Fruit fly (Drosophila melanogaster) whole organism, embryonic: ENCODE data around the gene CG33120.
A peak's percentile ranks its signal among the peaks of the same experiment; 100 is the strongest.

Experiments used
- ATbp ChIP-seq: fragments of 200-800 bp; sonication (Bioruptor generic); optimal IDR thresholded peaks from 2 replicates; lab custom pipeline; 2017; ENCODE audit warnings: missing biosample characterization, mild to moderate bottlenecking, missing genetic modification characterization, missing genetic modification reagents
- CG10267 ChIP-seq: fragments of 200-800 bp; sonication (Bioruptor generic); optimal IDR thresholded peaks from 2 replicates; lab custom pipeline; 2018; ENCODE audit warnings: missing biosample characterization, mild to moderate bottlenecking, missing genetic modification characterization, moderate library complexity
- CG10274 ChIP-seq: fragments of 200-800 bp; sonication (Bioruptor generic); optimal IDR thresholded peaks from 3 replicates; lab custom pipeline; 2017; ENCODE audit warnings: missing biosample characterization, mild to moderate bottlenecking, missing genetic modification characterization
- CG10543 ChIP-seq: fragments of 200-800 bp; sonication (Bioruptor generic); optimal IDR thresholded peaks from 3 replicates; lab custom pipeline; 2017; ENCODE audit warnings: missing biosample characterization, mild to moderate bottlenecking, missing genetic modification characterization, moderate library complexity
- CG12236 ChIP-seq: fragments of 200-800 bp; sonication (Bioruptor generic); optimal IDR thresholded peaks from 2 replicates; lab custom pipeline; 2016; ENCODE audit warnings: missing biosample characterization, missing genetic modification characterization
- CG13123 ChIP-seq: fragments of 200-800 bp; sonication (Bioruptor generic); optimal IDR thresholded peaks from 2 replicates; lab custom pipeline; 2016; ENCODE audit warnings: missing biosample characterization, missing genetic modification characterization
- CG16779 ChIP-seq: fragments of 200-800 bp; sonication (Bioruptor generic); IDR thresholded peaks from 2 replicates; pipeline ENCODE4 v1.3.6; 2022; ENCODE audit warnings: missing biosample characterization, missing genetic modification characterization
- CG16863 ChIP-seq: fragments of 200-800 bp; sonication (Bioruptor generic); optimal IDR thresholded peaks from 3 replicates; lab custom pipeline; 2016; ENCODE audit warnings: missing biosample characterization, missing genetic modification characterization
- CG18011 ChIP-seq: fragments of 200-800 bp; sonication (Bioruptor generic); optimal IDR thresholded peaks from 2 replicates; lab custom pipeline; 2017; ENCODE audit warnings: missing biosample characterization, missing genetic modification characterization, mild to moderate bottlenecking, moderate library complexity, missing genotype
- CG18262 ChIP-seq: fragments of 200-800 bp; optimal IDR thresholded peaks from 3 replicates; lab custom pipeline; 2019; ENCODE audit warnings: missing biosample characterization, mild to moderate bottlenecking, missing genetic modification characterization, moderate library complexity
- CG2202 ChIP-seq: fragments of 200-800 bp; sonication (Bioruptor generic); optimal IDR thresholded peaks from 2 replicates; lab custom pipeline; 2018; ENCODE audit warnings: missing biosample characterization, mild to moderate bottlenecking, missing genetic modification characterization
- CG3065 ChIP-seq: fragments of 200-800 bp; sonication (Bioruptor generic); optimal IDR thresholded peaks from 2 replicates; lab custom pipeline; 2016; ENCODE audit warnings: missing biosample characterization, missing genetic modification characterization
- CG31224 ChIP-seq: fragments of 200-800 bp; sonication (Bioruptor generic); IDR thresholded peaks from 2 replicates; pipeline ENCODE4 v1.3.6; 2022; ENCODE audit warnings: missing biosample characterization, missing genetic modification characterization
- CG33557 ChIP-seq: fragments of 200-800 bp; sonication (Bioruptor generic); optimal IDR thresholded peaks from 2 replicates; lab custom pipeline; 2019; ENCODE audit warnings: missing biosample characterization, mild to moderate bottlenecking, missing genetic modification characterization, moderate library complexity
- CG3995 ChIP-seq: fragments of 200-800 bp; sonication (Bioruptor generic); optimal IDR thresholded peaks from 3 replicates; lab custom pipeline; 2016; ENCODE audit warnings: missing biosample characterization, missing genetic modification characterization
- CG4424 ChIP-seq: fragments of 200-800 bp; sonication (Bioruptor generic); optimal IDR thresholded peaks from 3 replicates; lab custom pipeline; 2016; ENCODE audit warnings: missing biosample characterization, missing genetic modification characterization
- CG4707 ChIP-seq: fragments of 200-800 bp; sonication (Bioruptor generic); optimal IDR thresholded peaks from 2 replicates; lab custom pipeline; 2018; ENCODE audit warnings: missing biosample characterization, mild to moderate bottlenecking, missing genetic modification characterization, moderate library complexity
- CG4820 ChIP-seq: fragments of 200-800 bp; sonication (Bioruptor generic); optimal IDR thresholded peaks from 3 replicates; lab custom pipeline; 2016; ENCODE audit warnings: missing biosample characterization, missing genetic modification characterization
- CG5180 ChIP-seq: fragments of 200-800 bp; sonication (Bioruptor generic); optimal IDR thresholded peaks from 3 replicates; lab custom pipeline; 2017; ENCODE audit warnings: missing biosample characterization, missing genetic modification characterization, mild to moderate bottlenecking, moderate library complexity, missing genetic modification reagents
- CG7556 ChIP-seq: fragments of 200-800 bp; sonication (Bioruptor generic); optimal IDR thresholded peaks from 2 replicates; lab custom pipeline; 2017; ENCODE audit warnings: missing biosample characterization, mild to moderate bottlenecking, missing genetic modification characterization
- CG7786 ChIP-seq: fragments of 200-800 bp; sonication (Bioruptor generic); optimal IDR thresholded peaks from 2 replicates; lab custom pipeline; 2016; ENCODE audit warnings: missing biosample characterization, missing genetic modification characterization
- CG8388 ChIP-seq: fragments of 200-800 bp; sonication (Bioruptor generic); optimal IDR thresholded peaks from 2 replicates; lab custom pipeline; 2019; ENCODE audit warnings: missing biosample characterization, mild to moderate bottlenecking, missing genetic modification characterization, moderate library complexity
- CG9437 ChIP-seq: fragments of 200-800 bp; sonication (Bioruptor generic); optimal IDR thresholded peaks from 2 replicates; lab custom pipeline; 2018; ENCODE audit warnings: missing biosample characterization, mild to moderate bottlenecking, missing genetic modification characterization
- Fer3 ChIP-seq: fragments of 200-800 bp; sonication (Bioruptor generic); optimal IDR thresholded peaks from 2 replicates; lab custom pipeline; 2018; ENCODE audit warnings: missing biosample characterization, mild to moderate bottlenecking, missing genetic modification characterization, moderate library complexity
- H2.0 ChIP-seq: fragments of 200-800 bp; sonication (Bioruptor generic); IDR thresholded peaks from 2 replicates; pipeline ENCODE4 v1.3.6; 2022; ENCODE audit warnings: missing biosample characterization, missing genetic modification characterization
- HLHmδ ChIP-seq: fragments of 200-800 bp; sonication (Bioruptor generic); optimal IDR thresholded peaks from 2 replicates; lab custom pipeline; 2018; ENCODE audit warnings: missing biosample characterization, mild to moderate bottlenecking, missing genetic modification characterization, moderate library complexity
- Hand ChIP-seq: fragments of 200-800 bp; sonication (Bioruptor generic); optimal IDR thresholded peaks from 2 replicates; lab custom pipeline; 2017; ENCODE audit warnings: mild to moderate bottlenecking, missing biosample characterization, missing genetic modification reagents, missing genetic modification characterization
- Jarid2 ChIP-seq: fragments of 200-800 bp; sonication (Bioruptor generic); optimal IDR thresholded peaks from 3 replicates; lab custom pipeline; 2017; ENCODE audit warnings: mild to moderate bottlenecking, missing biosample characterization, missing genetic modification reagents, missing genetic modification characterization
- Kr ChIP-seq: fragments of 200-800 bp; sonication (Bioruptor generic); optimal IDR thresholded peaks from 2 replicates; lab custom pipeline; 2017; ENCODE audit warnings: missing biosample characterization, mild to moderate bottlenecking, missing genetic modification characterization
- Lpt ChIP-seq: fragments of >200 bp; optimal IDR thresholded peaks from 2 replicates; lab custom pipeline; 2018; ENCODE audit warnings: missing biosample characterization, missing genetic modification characterization
- Poxn ChIP-seq: fragments of 200-800 bp; sonication (Bioruptor generic); IDR thresholded peaks from 2 replicates; pipeline ENCODE4 v1.3.6; 2022; ENCODE audit warnings: missing biosample characterization, missing genetic modification characterization
- Scr ChIP-seq: fragments of 200-800 bp; sonication (Bioruptor generic); IDR thresholded peaks from 2 replicates; pipeline ENCODE4 v1.3.6; 2022; ENCODE audit warnings: missing biosample characterization, missing genetic modification characterization; ENCODE audit not compliant: partially characterized antibody
- Side ChIP-seq: fragments of 200-800 bp; sonication (Bioruptor generic); optimal IDR thresholded peaks from 2 replicates; lab custom pipeline; 2016; ENCODE audit warnings: missing biosample characterization, missing genetic modification characterization
- Xrp1 ChIP-seq: fragments of 200-800 bp; sonication (Bioruptor generic); IDR thresholded peaks from 2 replicates; pipeline ENCODE4 v1.3.6; 2022; ENCODE audit warnings: missing biosample characterization, missing genetic modification characterization
- chm ChIP-seq: fragments of 200-800 bp; sonication (Bioruptor generic); IDR thresholded peaks from 2 replicates; pipeline ENCODE4 v1.3.6; 2022; ENCODE audit warnings: missing biosample characterization, missing genetic modification characterization
- crp ChIP-seq, 2 experiments: fragments of 200-800 bp; sonication (Bioruptor generic); optimal IDR thresholded peaks; 2 replicates in 1 of 2; 3 replicates in 1 of 2; lab custom pipeline; 2017; ENCODE audit warnings: missing biosample characterization in 2 of 2, missing genetic modification characterization in 2 of 2, mild to moderate bottlenecking in 1 of 2, moderate library complexity in 1 of 2
- fd102C ChIP-seq: fragments of 200-800 bp; sonication (Bioruptor generic); optimal IDR thresholded peaks from 2 replicates; lab custom pipeline; 2018; ENCODE audit warnings: missing biosample characterization, mild to moderate bottlenecking, missing genetic modification characterization, moderate library complexity
- fd3F ChIP-seq: fragments of 200-800 bp; sonication (Bioruptor generic); optimal IDR thresholded peaks from 2 replicates; lab custom pipeline; 2018; ENCODE audit warnings: missing biosample characterization, mild to moderate bottlenecking, missing genetic modification characterization, moderate library complexity
- grau ChIP-seq: fragments of 200-800 bp; optimal IDR thresholded peaks from 3 replicates; lab custom pipeline; 2019; ENCODE audit warnings: missing biosample characterization, mild to moderate bottlenecking, missing genetic modification characterization, moderate library complexity
- kah ChIP-seq: fragments of 200-800 bp; sonication (Bioruptor generic); optimal IDR thresholded peaks from 2 replicates; lab custom pipeline; 2018; ENCODE audit warnings: missing biosample characterization, mild to moderate bottlenecking, missing genetic modification characterization
- lov ChIP-seq, 2 experiments: fragments of 200-800 bp in 1 of 2; fragments of >200 bp in 1 of 2; sonication (Bioruptor generic) in 1 of 2; IDR thresholded peaks in 1 of 2; optimal IDR thresholded peaks in 1 of 2; 2 replicates in 1 of 2; 3 replicates in 1 of 2; pipeline versions ENCODE4 v1.3.6 to Lab custom; 2017 to 2022; ENCODE audit warnings: missing biosample characterization in 1 of 2, missing genetic modification characterization in 1 of 2
- mld ChIP-seq: fragments of 200-800 bp; sonication (Bioruptor generic); IDR thresholded peaks from 3 replicates; pipeline ENCODE4 v1.3.6; 2022; ENCODE audit warnings: missing biosample characterization, missing genetic modification characterization; ENCODE audit not compliant: partially characterized antibody
- otp ChIP-seq: fragments of 200-800 bp; sonication (Bioruptor generic); IDR thresholded peaks from 3 replicates; pipeline ENCODE4, ENCODE4 v1.3.6; 2022; ENCODE audit warnings: missing biosample characterization, missing genetic modification characterization
- pnt ChIP-seq: fragments of 200-800 bp; sonication (Bioruptor generic); optimal IDR thresholded peaks from 3 replicates; lab custom pipeline; 2016; ENCODE audit warnings: missing biosample characterization, missing genetic modification characterization
- ro ChIP-seq: fragments of 200-800 bp; sonication (Bioruptor generic); IDR thresholded peaks from 2 replicates; pipeline ENCODE4 v1.3.6; 2022; ENCODE audit warnings: missing biosample characterization, missing genetic modification characterization
- salm ChIP-seq: fragments of 200-800 bp; sonication (Bioruptor generic); optimal IDR thresholded peaks from 2 replicates; lab custom pipeline; 2018; ENCODE audit warnings: missing biosample characterization, mild to moderate bottlenecking, missing genetic modification characterization
- sd ChIP-seq: fragments of 200-800 bp; sonication (Bioruptor generic); optimal IDR thresholded peaks from 3 replicates; lab custom pipeline; 2018; ENCODE audit warnings: missing biosample characterization, mild to moderate bottlenecking, missing genetic modification characterization, moderate library complexity
- sima ChIP-seq: fragments of 200-800 bp; sonication (Bioruptor generic); optimal IDR thresholded peaks from 2 replicates; lab custom pipeline; 2016; ENCODE audit warnings: missing biosample characterization, missing genetic modification characterization
- tna ChIP-seq: fragments of 200-800 bp; sonication (Bioruptor generic); IDR thresholded peaks from 2 replicates; pipeline ENCODE4 v1.3.6; 2022; ENCODE audit warnings: missing biosample characterization, missing genetic modification characterization; ENCODE audit not compliant: partially characterized antibody

CG33120 gene

DNA sequence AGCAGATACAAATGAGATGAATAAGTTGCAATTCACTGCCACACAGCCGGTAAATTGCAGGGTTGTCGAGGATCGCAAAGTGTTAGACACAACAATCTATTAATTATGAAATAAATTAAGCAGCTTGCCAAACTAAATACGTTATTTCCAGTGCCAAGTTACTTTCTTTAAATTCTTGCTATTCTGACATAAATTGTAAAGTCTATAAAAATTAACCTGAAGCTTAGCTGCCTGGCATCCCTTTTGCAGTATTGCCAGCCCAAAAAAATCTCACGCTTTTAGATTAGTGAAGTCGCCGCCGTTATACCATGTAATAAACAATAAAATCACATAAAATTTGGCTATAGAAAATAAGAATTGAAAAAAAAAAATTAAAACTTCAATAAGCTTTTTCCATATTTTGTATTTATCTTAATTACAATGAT is 13.3 kb upstream of the CG33120 start (continued):
- TF ChIP-seq CG2202 (tag; lab: Kevin White, UChicago) (peak; percentile 78), ro (GFP tag; lab: Robert Waterston, UW) (peak; percentile 48; the same call in 1 of the 2 replicates), grau (tag; lab: Kevin White, UChicago) (peak; percentile 92), Xrp1 (GFP tag; lab: Robert Waterston, UW) (peak; percentile 94), sima (GFP tag; lab: Kevin White, UChicago) (peak; percentile 4), CG3065 (GFP tag; lab: Kevin White, UChicago) (peak; percentile 84), Hand (GFP tag; lab: Kevin White, UChicago) (peak; percentile 73), CG9437 (peak; percentile 73), CG5180 (GFP tag; lab: Kevin White, UChicago) (peak; percentile 71), CG4820 (GFP tag; lab: Kevin White, UChicago) (peak; percentile 78), CG4707 (GFP tag; lab: Kevin White, UChicago) (peak; percentile 82), CG10274 (GFP tag; lab: Kevin White, UChicago) (peak; percentile 71), Scr (GFP tag; lab: Robert Waterston, UW) (peak; percentile 38; the same call in 1 of the 2 replicates), lov (optimal IDR thresholded peaks at IDR 0.05; lab: Kevin White, UChicago) (no peak), lov (GFP tag; IDR thresholded peaks at IDR 0.05; lab: Robert Waterston, UW) (peak; percentile 85; the same call in 2 of the 3 replicates), ATbp (peak; percentile 91), Jarid2 (GFP tag; lab: Kevin White, UChicago) (peak; percentile 60), Side (GFP tag; lab: Kevin White, UChicago) (peak; percentile 70), CG4424 (GFP tag; lab: Kevin White, UChicago) (peak; percentile 89), CG18011 (GFP tag; lab: Kevin White, UChicago) (peak; percentile 84), Fer3 (peak; percentile 92), CG12236 (GFP tag; lab: Kevin White, UChicago) (peak; percentile 74), HLHmδ (GFP tag; lab: Kevin White, UChicago) (no peak), CG3995 (peak; percentile 69), CG18262 (peak; percentile 91), CG31224 (GFP tag; lab: Robert Waterston, UW) (peak; percentile 84), CG7556 (GFP tag; lab: Kevin White, UChicago) (peak; percentile 88), kah (GFP tag; lab: Kevin White, UChicago) (peak; percentile 82), CG13123 (peak; percentile 64), CG33557 (GFP tag; lab: Kevin White, UChicago) (peak; percentile 78), chm (GFP tag; lab: Robert Waterston, UW) (peak; percentile 92), salm (tag; lab: Kevin White, UChicago) (peak; percentile 87), Kr (GFP tag; lab: Kevin White, UChicago) (no peak), H2.0 (GFP tag; lab: Robert Waterston, UW) (peak; percentile 92), otp (GFP tag; lab: Robert Waterston, UW) (peak; percentile 92), CG16863 (GFP tag; lab: Kevin White, UChicago) (peak; percentile 82), CG7786 (GFP tag; lab: Kevin White, UChicago) (peak; percentile 88), pnt (GFP tag; lab: Kevin White, UChicago) (peak; percentile 84), CG8388 (GFP tag; lab: Kevin White, UChicago) (peak; percentile 89), CG10267 (peak; percentile 81), fd3F (GFP tag; lab: Kevin White, UChicago) (peak; percentile 91), CG10543 (peak; percentile 89), Lpt (GFP tag; lab: Kevin White, UChicago) (no peak), fd102C (GFP tag; lab: Kevin White, UChicago) (no peak), CG16779 (GFP tag; lab: Robert Waterston, UW) (peak; percentile 87), sd (tag; lab: Kevin White, UChicago) (peak; percentile 77), crp (GFP tag; optimal IDR thresholded peaks at IDR 0.05; lab: Kevin White, UChicago) (peak in 1 of 2 experiments; percentile 71), tna (no peak), mld (GFP tag; lab: Robert Waterston, UW) (no peak), Poxn (peak; percentile 74)
